Worm (Caenorhabditis elegans) whole organism, young adult: ENCODE results near the gene snt-7.

ENCODE experiments used
- C06A6.2 ChIP-seq: fragments of 200-800 bp; sonication (Bioruptor generic); conservative IDR thresholded peaks from 2 replicates; pipeline ENCODE4 v1.3.6; 2022; ENCODE audit warnings: missing genetic modification characterization, missing compliant biosample characterization
- D2030.7 ChIP-seq: fragments of 200-800 bp; sonication (Bioruptor generic); IDR thresholded peaks from 2 replicates; pipeline ENCODE4 v1.3.6; 2022; ENCODE audit warnings: missing genetic modification reagents, missing genetic modification characterization, missing compliant biosample characterization
- F10E7.11 ChIP-seq: sonication (generic microtip); optimal IDR thresholded peaks from 2 replicates; lab custom pipeline; 2017; ENCODE audit warnings: mild to moderate bottlenecking, missing genetic modification characterization, moderate library complexity, missing compliant biosample characterization
- F23B12.7 ChIP-seq: sonication (generic microtip); optimal IDR thresholded peaks from 2 replicates; lab custom pipeline; 2017; ENCODE audit warnings: missing genetic modification characterization, mild to moderate bottlenecking, missing compliant biosample characterization, antibody characterized with exemption, moderate library complexity; ENCODE audit not compliant: insufficient read depth
- F55B11.4 ChIP-seq: sonication (generic microtip); optimal IDR thresholded peaks from 2 replicates; lab custom pipeline; 2016; ENCODE audit warnings: missing compliant biosample characterization, missing genetic modification characterization, borderline replicate concordance; ENCODE audit not compliant: insufficient read depth
- F57A8.1 ChIP-seq: fragments of 200-800 bp; sonication (Bioruptor generic); optimal IDR thresholded peaks from 2 replicates; lab custom pipeline; 2018; ENCODE audit warnings: mild to moderate bottlenecking, missing genetic modification characterization, moderate library complexity, missing compliant biosample characterization
- T26A5.8 ChIP-seq: sonication (generic microtip); optimal IDR thresholded peaks from 2 replicates; lab custom pipeline; 2016; ENCODE audit warnings: missing genetic modification characterization, missing compliant biosample characterization
- Y53F4B.3 ChIP-seq: fragments of 200-800 bp; sonication (Bioruptor generic); IDR thresholded peaks from 2 replicates; pipeline ENCODE4 v1.3.6; 2022; ENCODE audit warnings: missing genetic modification reagents, missing genetic modification characterization, missing compliant biosample characterization
- Y53G8AR.9 ChIP-seq: fragments of 200-800 bp; sonication (Bioruptor generic); conservative IDR thresholded peaks from 2 replicates; pipeline ENCODE4 v1.3.6; 2022; ENCODE audit warnings: missing genetic modification reagents, missing genetic modification characterization, missing compliant biosample characterization
- Y79H2A.3 ChIP-seq: fragments of 200-800 bp; sonication (Bioruptor generic); conservative IDR thresholded peaks from 2 replicates; pipeline ENCODE4 v1.3.6; 2022; ENCODE audit warnings: missing genetic modification reagents, missing genetic modification characterization, missing compliant biosample characterization
- akir-1 ChIP-seq: fragments of 200-800 bp; sonication (Bioruptor generic); optimal IDR thresholded peaks from 2 replicates; lab custom pipeline; 2018; ENCODE audit warnings: mild to moderate bottlenecking, missing genetic modification characterization, moderate library complexity, missing compliant biosample characterization
- ama-1 ChIP-seq, 3 experiments: fragments of 150-350 bp in 1 of 3; sonication (generic microtip) in 2 of 3; optimal IDR thresholded peaks; 2 replicates each; lab custom pipeline; 2014 to 2018; ENCODE audit warnings: missing biosample characterization in 2 of 3, missing genetic modification characterization in 2 of 3, missing genetic modification reagents in 2 of 3
- atf-7 ChIP-seq: sonication (generic microtip); optimal IDR thresholded peaks from 2 replicates; lab custom pipeline; 2017; ENCODE audit warnings: mild to moderate bottlenecking, missing genetic modification characterization, missing compliant biosample characterization
- athp-1 ChIP-seq: sonication (generic microtip); optimal IDR thresholded peaks from 2 replicates; lab custom pipeline; 2017; ENCODE audit warnings: mild to moderate bottlenecking, missing genetic modification characterization, missing compliant biosample characterization
- attf-3 ChIP-seq: fragments of 200-800 bp; sonication (Bioruptor generic); conservative IDR thresholded peaks from 2 replicates; pipeline ENCODE4 v1.3.6; 2022; ENCODE audit warnings: missing genetic modification reagents, missing genetic modification characterization, missing compliant biosample characterization
- attf-5 ChIP-seq: fragments of 200-800 bp; sonication (Bioruptor generic); optimal IDR thresholded peaks from 2 replicates; lab custom pipeline; 2018; ENCODE audit warnings: mild to moderate bottlenecking, missing genetic modification characterization, missing compliant biosample characterization
- attf-6 ChIP-seq: fragments of 200-800 bp; sonication (Bioruptor generic); IDR thresholded peaks from 2 replicates; pipeline ENCODE4 v1.3.6; 2022; ENCODE audit warnings: missing genetic modification reagents, missing genetic modification characterization, missing compliant biosample characterization
- ccch-3 ChIP-seq: fragments of 200-800 bp; sonication (Bioruptor generic); optimal IDR thresholded peaks from 2 replicates; lab custom pipeline; 2018; ENCODE audit warnings: mild to moderate bottlenecking, missing genetic modification characterization, missing compliant biosample characterization
- cebp-1 ChIP-seq, 2 experiments: fragments of 200-800 bp in 1 of 2; sonication (Bioruptor generic) in 1 of 2; sonication (generic microtip) in 1 of 2; IDR thresholded peaks in 1 of 2; optimal IDR thresholded peaks in 1 of 2; 2 replicates each; pipeline versions ENCODE4 v1.3.6 to Lab custom; 2017 to 2022; ENCODE audit warnings: missing compliant biosample characterization in 2 of 2, missing genetic modification characterization in 2 of 2, mild to moderate bottlenecking in 1 of 2, missing genetic modification reagents in 1 of 2, moderate library complexity in 1 of 2
- ceh-40 ChIP-seq: fragments of 200-800 bp; sonication (Bioruptor generic); IDR thresholded peaks from 2 replicates; pipeline ENCODE4 v1.3.6; 2022; ENCODE audit warnings: missing genetic modification characterization, missing compliant biosample characterization
- ceh-91 ChIP-seq: fragments of 200-800 bp; sonication (Bioruptor generic); IDR thresholded peaks from 2 replicates; pipeline ENCODE4 v1.3.6; 2022; ENCODE audit warnings: missing genetic modification reagents, missing genetic modification characterization, missing compliant biosample characterization
- dpl-1 ChIP-seq: fragments of 150-350 bp; optimal IDR thresholded peaks from 2 replicates; lab custom pipeline; 2014; ENCODE audit warnings: missing biosample characterization, missing genetic modification reagents, missing genetic modification characterization
- egrh-3 ChIP-seq: fragments of 200-800 bp; sonication (Bioruptor generic); IDR thresholded peaks from 2 replicates; pipeline ENCODE4 v1.3.6; 2022; ENCODE audit warnings: missing genetic modification reagents, missing genetic modification characterization, missing compliant biosample characterization
- ekl-4 ChIP-seq: fragments of 200-800 bp; sonication (Bioruptor generic); IDR thresholded peaks from 2 replicates; pipeline ENCODE4 v1.3.6; 2022; ENCODE audit warnings: missing genetic modification reagents, missing genetic modification characterization, missing compliant biosample characterization
- fkh-3 ChIP-seq: sonication (generic microtip); optimal IDR thresholded peaks from 2 replicates; lab custom pipeline; 2016; ENCODE audit warnings: mild to moderate bottlenecking, missing genetic modification characterization, missing compliant biosample characterization
- gei-17 ChIP-seq: fragments of 200-800 bp; sonication (Bioruptor generic); optimal IDR thresholded peaks from 2 replicates; lab custom pipeline; 2018; ENCODE audit warnings: mild to moderate bottlenecking, missing genetic modification characterization, missing compliant biosample characterization
- hlh-26 ChIP-seq: fragments of 200-800 bp; sonication (Bioruptor generic); conservative IDR thresholded peaks from 2 replicates; pipeline ENCODE4 v1.3.6; 2022; ENCODE audit warnings: missing genetic modification reagents, missing genetic modification characterization, missing compliant biosample characterization
- hmg-20 ChIP-seq: fragments of 200-800 bp; sonication (Bioruptor generic); IDR thresholded peaks from 2 replicates; pipeline ENCODE4 v1.3.6; 2022; ENCODE audit warnings: missing genetic modification reagents, missing genetic modification characterization, missing compliant biosample characterization
- hrde-1 ChIP-seq: sonication (generic microtip); optimal IDR thresholded peaks from 2 replicates; lab custom pipeline; 2016; ENCODE audit warnings: missing genetic modification characterization, mild to moderate bottlenecking, missing compliant biosample characterization, moderate library complexity, missing genotype, missing genetic modification reagents, borderline replicate concordance
- lag-1 ChIP-seq: fragments of 200-800 bp; sonication (Bioruptor generic); IDR thresholded peaks from 2 replicates; pipeline ENCODE4 v1.3.6; 2022; ENCODE audit warnings: missing genetic modification reagents, missing genetic modification characterization, missing compliant biosample characterization
- lir-1 ChIP-seq: fragments of 200-800 bp; sonication (Bioruptor generic); conservative IDR thresholded peaks from 2 replicates; pipeline ENCODE4 v1.3.6; 2022; ENCODE audit warnings: missing genetic modification reagents, missing genetic modification characterization, missing compliant biosample characterization
- mel-28 ChIP-seq: sonication (generic microtip); optimal IDR thresholded peaks from 2 replicates; lab custom pipeline; 2016; ENCODE audit warnings: borderline replicate concordance, mild to moderate bottlenecking, missing genetic modification characterization, missing compliant biosample characterization
- nfya-2 ChIP-seq: fragments of 200-800 bp; sonication (Bioruptor generic); IDR thresholded peaks from 2 replicates; pipeline ENCODE4 v1.3.6; 2022; ENCODE audit warnings: missing genetic modification reagents, missing genetic modification characterization, missing compliant biosample characterization
- nhr-120 ChIP-seq: fragments of 200-800 bp; sonication (Bioruptor generic); IDR thresholded peaks from 2 replicates; pipeline ENCODE4 v1.3.6; 2022; ENCODE audit warnings: missing genetic modification characterization, missing compliant biosample characterization
- nhr-179 ChIP-seq: sonication (generic microtip); optimal IDR thresholded peaks from 2 replicates; lab custom pipeline; 2016; ENCODE audit warnings: mild to moderate bottlenecking, missing genetic modification characterization, missing compliant biosample characterization
- nhr-80 ChIP-seq: sonication (generic microtip); optimal IDR thresholded peaks from 2 replicates; lab custom pipeline; 2016; ENCODE audit warnings: missing genetic modification characterization, missing compliant biosample characterization
- pbrm-1 ChIP-seq: fragments of 200-800 bp; sonication (Bioruptor generic); IDR thresholded peaks from 2 replicates; pipeline ENCODE4 v1.3.6; 2022; ENCODE audit warnings: missing genetic modification reagents, missing genetic modification characterization, missing compliant biosample characterization
- rpc-1 ChIP-seq, 2 experiments: fragments of 150-350 bp in 1 of 2; sonication (generic microtip) in 1 of 2; optimal IDR thresholded peaks; 2 replicates each; lab custom pipeline; 2014 to 2018; ENCODE audit warnings: missing biosample characterization in 1 of 2, missing genetic modification characterization in 1 of 2, missing genetic modification reagents in 1 of 2, missing genotype in 1 of 2
- snpc-1.3 ChIP-seq: sonication (generic microtip); optimal IDR thresholded peaks from 2 replicates; lab custom pipeline; 2017; ENCODE audit warnings: missing genetic modification characterization, mild to moderate bottlenecking, missing compliant biosample characterization, antibody characterized with exemption, moderate library complexity, missing genotype, missing genetic modification reagents; ENCODE audit not compliant: insufficient read depth
- xnd-1 ChIP-seq: sonication (generic microtip); optimal IDR thresholded peaks from 2 replicates; lab custom pipeline; 2016; ENCODE audit warnings: missing genotype, missing genetic modification reagents, missing genetic modification characterization, missing compliant biosample characterization
- zfh-2 ChIP-seq: fragments of 200-800 bp; sonication (Bioruptor generic); conservative IDR thresholded peaks from 2 replicates; pipeline ENCODE4 v1.3.6; 2022; ENCODE audit warnings: missing genetic modification reagents, missing genetic modification characterization, missing compliant biosample characterization
- zim-3 ChIP-seq: sonication (generic microtip); optimal IDR thresholded peaks from 2 replicates; lab custom pipeline; 2017; ENCODE audit warnings: mild to moderate bottlenecking, missing genetic modification characterization, moderate library complexity, missing compliant biosample characterization
- ztf-18 ChIP-seq: sonication (generic microtip); optimal IDR thresholded peaks from 2 replicates; lab custom pipeline; 2016; ENCODE audit warnings: missing genotype, mild to moderate bottlenecking, missing genetic modification characterization, missing compliant biosample characterization
- ztf-25 ChIP-seq: fragments of 200-800 bp; sonication (Bioruptor generic); IDR thresholded peaks from 2 replicates; pipeline ENCODE4 v1.3.6; 2022; ENCODE audit warnings: missing genetic modification reagents, missing genetic modification characterization, missing compliant biosample characterization
- ztf-6 ChIP-seq: fragments of 200-800 bp; sonication (Bioruptor generic); IDR thresholded peaks from 2 replicates; pipeline ENCODE4 v1.3.6; 2022; ENCODE audit warnings: missing genetic modification reagents, missing genetic modification characterization, missing compliant biosample characterization

snt-7 gene

DNA sequence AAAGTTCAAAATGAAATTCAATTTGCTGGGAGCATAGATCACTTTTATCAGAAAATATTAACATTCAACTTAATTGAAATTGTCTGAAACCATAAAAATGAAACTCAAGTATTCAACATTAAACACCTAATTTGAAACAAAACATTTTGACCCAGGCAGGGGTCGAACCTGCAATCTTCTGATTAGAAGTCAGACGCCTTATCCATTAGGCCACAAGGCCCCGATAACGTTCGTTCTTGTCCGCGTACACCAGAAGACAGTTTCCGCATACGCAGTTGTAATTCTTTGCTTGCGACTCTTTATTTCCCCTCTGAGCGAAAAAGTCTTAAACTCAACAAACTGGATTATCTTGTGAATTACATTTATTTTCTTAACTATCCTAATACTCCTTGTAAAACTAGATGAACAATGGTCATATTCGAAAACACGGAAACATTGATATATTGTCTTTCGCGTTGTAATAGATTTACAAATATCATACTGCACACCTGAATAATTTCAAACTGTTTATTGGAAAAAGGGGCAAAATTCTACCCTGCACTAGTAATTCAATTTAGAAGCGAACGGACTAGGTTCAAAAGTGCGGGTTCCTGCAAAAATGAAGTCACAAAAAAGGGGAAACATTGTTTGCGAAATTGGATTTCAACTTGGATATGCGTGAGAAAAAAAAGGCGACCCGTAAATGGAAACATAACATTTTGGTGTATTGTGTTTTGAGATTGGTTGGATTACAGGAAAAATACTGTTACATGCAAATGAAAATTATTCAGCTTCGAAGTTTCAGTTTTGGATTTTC is 52.3 kb downstream of the snt-7 start (continued):
- peak; percentile 91 for TF ChIP-seq rpc-1 (optimal IDR thresholded peaks at IDR 0.05; lab: Kevin White, UChicago)
- peak; percentile 97 for TF ChIP-seq rpc-1 (tag; optimal IDR thresholded peaks at IDR 0.05; lab: Kevin White, UChicago)
- no peak for TF ChIP-seq T26A5.8
- TF ChIP-seq ztf-6 (GFP tag; lab: Robert Waterston, UW): no peak
- peak; percentile 64 for TF ChIP-seq ztf-18 (tag; lab: Kevin White, UChicago)
- TF ChIP-seq attf-3 (GFP tag; lab: Robert Waterston, UW): no peak
- TF ChIP-seq mel-28: no peak
- TF ChIP-seq gei-17 (GFP tag; lab: Kevin White, UChicago): no peak
- TF ChIP-seq Y79H2A.3: no peak
- TF ChIP-seq nfya-2: no peak
- TF ChIP-seq F10E7.11 (tag; lab: Kevin White, UChicago): no peak
- TF ChIP-seq Y53F4B.3 (GFP tag; lab: Robert Waterston, UW): no peak
- TF ChIP-seq xnd-1 (tag; lab: Kevin White, UChicago): no peak
- TF ChIP-seq ama-1 (optimal IDR thresholded peaks at IDR 0.05; lab: Kevin White, UChicago): no peak
- peak in 1 of 2 experiments; percentile 68 for TF ChIP-seq ama-1 (GFP tag; optimal IDR thresholded peaks at IDR 0.05; lab: Kevin White, UChicago)
- no peak for TF ChIP-seq athp-1 (tag; lab: Kevin White, UChicago)
- no peak for TF ChIP-seq lir-1
- TF ChIP-seq dpl-1 (GFP tag; lab: Kevin White, UChicago): no peak
- no peak for TF ChIP-seq F23B12.7 (tag; lab: Kevin White, UChicago)
- 0 out of 2 replicates have a peak, but pooled peaks have one; percentile 53 for TF ChIP-seq attf-6 (GFP tag; lab: Robert Waterston, UW)
- no peak for TF ChIP-seq ceh-91
- no peak for TF ChIP-seq C06A6.2 (GFP tag; lab: Robert Waterston, UW)
- no peak for TF ChIP-seq hlh-26
- peak; percentile 70 for TF ChIP-seq snpc-1.3 (tag; lab: Kevin White, UChicago)
- TF ChIP-seq D2030.7 (GFP tag; lab: Robert Waterston, UW): peak; percentile 68
- TF ChIP-seq ceh-40 (GFP tag; lab: Robert Waterston, UW): no peak
- 0 out of 2 replicates have a peak, but pooled peaks have one; percentile 18 for TF ChIP-seq ekl-4 (GFP tag; lab: Robert Waterston, UW)
- TF ChIP-seq cebp-1 (GFP tag; IDR thresholded peaks at IDR 0.05; lab: Robert Waterston, UW): no peak
- TF ChIP-seq cebp-1 (tag; optimal IDR thresholded peaks at IDR 0.05; lab: Kevin White, UChicago): no peak
- no peak for TF ChIP-seq F57A8.1 (GFP tag; lab: Kevin White, UChicago)
- TF ChIP-seq ztf-25 (GFP tag; lab: Robert Waterston, UW): peak; percentile 73; the same call in 1 of the 2 replicates
- no peak for TF ChIP-seq nhr-179 (tag; lab: Kevin White, UChicago)
- no peak for TF ChIP-seq nhr-120 (GFP tag; lab: Robert Waterston, UW)
- TF ChIP-seq hrde-1 (tag; lab: Kevin White, UChicago): no peak
- no peak for TF ChIP-seq akir-1 (GFP tag; lab: Kevin White, UChicago)
- no peak for TF ChIP-seq lag-1 (GFP tag; lab: Robert Waterston, UW)
- TF ChIP-seq atf-7: no peak
- peak; percentile 74 for TF ChIP-seq pbrm-1 (GFP tag; lab: Robert Waterston, UW)
- no peak for TF ChIP-seq fkh-3
- TF ChIP-seq zfh-2 (GFP tag; lab: Robert Waterston, UW): no peak
- 0 out of 2 replicates have a peak, but pooled peaks have one; percentile 34 for TF ChIP-seq hmg-20
- peak; percentile 40 for TF ChIP-seq zim-3 (tag; lab: Kevin White, UChicago)
- TF ChIP-seq nhr-80 (tag; lab: Kevin White, UChicago): peak; percentile 25
- no peak for TF ChIP-seq egrh-3 (GFP tag; lab: Robert Waterston, UW)
- no peak for TF ChIP-seq F55B11.4 (tag; lab: Kevin White, UChicago)
- no peak for TF ChIP-seq Y53G8AR.9
- TF ChIP-seq ccch-3 (GFP tag; lab: Kevin White, UChicago): no peak
- peak; percentile 38 for TF ChIP-seq attf-5 (GFP tag; lab: Kevin White, UChicago)
